Worm (Caenorhabditis elegans): ENCODE data around the gene C25F9.5.

ce11 chrV:19400619-19401018 lies 10.0 kb downstream of the C25F9.5 start, which contains the start of gene srw-86:
- TF ChIP-seq ZK546.5 (tag; optimal IDR thresholded peaks at IDR 0.05): no peak
- TF ChIP-seq egl-5 (tag; optimal IDR thresholded peaks at IDR 0.05): no peak
- no peak for TF ChIP-seq nhr-11 (tag; optimal IDR thresholded peaks at IDR 0.05)
- TF ChIP-seq pqm-1 (tag; optimal IDR thresholded peaks at IDR 0.05): no peak
- no peak for TF ChIP-seq zag-1 (tag; optimal IDR thresholded peaks at IDR 0.05)
- no peak for TF ChIP-seq snpc-4 (tag; optimal IDR thresholded peaks at IDR 0.05)
- no peak for TF ChIP-seq elt-3 (tag; optimal IDR thresholded peaks at IDR 0.05)
- TF ChIP-seq fos-1 (tag; optimal IDR thresholded peaks at IDR 0.05): no peak
- TF ChIP-seq unc-62 (GFP tag; optimal IDR thresholded peaks at IDR 0.05): no peak
- no peak for TF ChIP-seq ztf-4 (tag; optimal IDR thresholded peaks at IDR 0.05)
- no peak for TF ChIP-seq ceh-9 (tag; optimal IDR thresholded peaks at IDR 0.05)
